Worm (Caenorhabditis elegans): Measurements from ENCODE around the gene skr-14.

ce11 chrV:4407519-4407918, 13.9 kb downstream of the skr-14 start, which contains the start of gene nhr-118:
- TF ChIP-seq lin-11 (tag; optimal IDR thresholded peaks at IDR 0.05), result no peak
- no peak for TF ChIP-seq ceh-82 (tag; optimal IDR thresholded peaks at IDR 0.05)
- TF ChIP-seq mbf-1 (tag; optimal IDR thresholded peaks at IDR 0.05), result no peak
- TF ChIP-seq sem-4 (tag; optimal IDR thresholded peaks at IDR 0.05), result no peak
- TF ChIP-seq nhr-237 (tag; optimal IDR thresholded peaks at IDR 0.05), result no peak
- no peak for TF ChIP-seq elt-3 (tag; optimal IDR thresholded peaks at IDR 0.05)
- no peak for TF ChIP-seq ztf-1 (GFP tag; conservative IDR thresholded peaks at IDR 0.05)
- no peak for TF ChIP-seq nhr-12 (tag; optimal IDR thresholded peaks at IDR 0.05)
- no peak for TF ChIP-seq zag-1 (tag; optimal IDR thresholded peaks at IDR 0.05)
- no peak for TF ChIP-seq egl-27 (tag; optimal IDR thresholded peaks at IDR 0.05)
- TF ChIP-seq lin-39 (tag; optimal IDR thresholded peaks at IDR 0.05), result no peak
- no peak for TF ChIP-seq nhr-11 (tag; optimal IDR thresholded peaks at IDR 0.05)
- no peak for TF ChIP-seq mdl-1 (tag; optimal IDR thresholded peaks at IDR 0.05)
- TF ChIP-seq fos-1 (tag; optimal IDR thresholded peaks at IDR 0.05), result no peak

All from whole organism, L2 larva.